Worm (Caenorhabditis elegans) whole organism, dauer: ENCODE measurements around the gene gtl-1.
"Not testable (repeated sequence)": the region's sequence is repeated elsewhere in the genome, so short reads cannot be mapped to it uniquely, and the experiment has no call there.

Experiments
- unc-62 ChIP-seq: sonication (generic microtip); optimal IDR thresholded peaks from 2 replicates; lab custom pipeline; 2017; ENCODE audit warnings: missing biosample characterization, missing genetic modification reagents, missing genetic modification characterization

The gtl-1 gene

DNA sequence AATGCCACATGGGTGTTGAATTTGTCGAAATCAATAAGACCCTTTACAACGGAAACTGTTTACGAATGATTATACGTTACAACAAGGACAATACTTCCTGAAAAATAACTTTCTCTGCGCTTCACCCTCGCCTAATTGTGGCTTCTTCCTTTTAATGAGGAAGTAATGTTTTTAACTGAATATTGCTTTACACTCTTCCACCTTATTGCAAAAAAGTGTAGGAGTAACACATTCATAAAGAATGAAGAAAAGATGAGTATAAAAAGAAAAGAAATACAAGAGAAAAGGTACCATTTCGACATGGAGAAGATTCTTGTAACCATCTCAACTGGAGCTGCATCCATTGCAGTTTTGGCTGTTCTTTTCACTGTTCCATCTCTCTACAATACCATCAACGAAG is 3.8 kb upstream of the gtl-1 start, which contains the start of gene col-126:
Gene col-126 (plus strand): TSS at position 301 of the 400 bp plus-strand sequence.
- TF ChIP-seq unc-62 (GFP tag; lab: Kevin White, UChicago): not testable (repeated sequence)

DNA sequence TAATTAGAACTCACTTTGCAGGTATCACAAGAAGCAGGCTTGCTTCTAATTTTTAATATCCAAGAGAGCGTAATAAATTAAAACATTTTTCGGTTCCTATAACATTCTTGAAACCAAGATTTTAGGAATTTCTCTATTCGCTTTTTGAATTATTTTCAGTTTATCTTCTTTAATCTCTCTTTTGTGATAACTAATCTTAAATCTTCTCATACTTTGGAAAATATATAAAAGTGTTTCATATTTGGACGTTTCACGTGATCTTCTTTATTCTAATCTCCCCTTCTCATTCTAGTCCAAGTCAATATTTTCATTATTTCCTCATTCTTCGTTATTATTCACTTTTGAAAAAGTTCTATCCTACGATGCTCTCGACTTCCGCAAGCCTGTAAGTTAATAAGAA is 2.2 kb upstream of the gtl-1 start, which contains the start of gene F54D1.1:
Gene F54D1.1 (plus strand): TSS at position 301 of the 400 bp plus-strand sequence.
- TF ChIP-seq unc-62 (GFP tag; lab: Kevin White, UChicago): no peak

DNA sequence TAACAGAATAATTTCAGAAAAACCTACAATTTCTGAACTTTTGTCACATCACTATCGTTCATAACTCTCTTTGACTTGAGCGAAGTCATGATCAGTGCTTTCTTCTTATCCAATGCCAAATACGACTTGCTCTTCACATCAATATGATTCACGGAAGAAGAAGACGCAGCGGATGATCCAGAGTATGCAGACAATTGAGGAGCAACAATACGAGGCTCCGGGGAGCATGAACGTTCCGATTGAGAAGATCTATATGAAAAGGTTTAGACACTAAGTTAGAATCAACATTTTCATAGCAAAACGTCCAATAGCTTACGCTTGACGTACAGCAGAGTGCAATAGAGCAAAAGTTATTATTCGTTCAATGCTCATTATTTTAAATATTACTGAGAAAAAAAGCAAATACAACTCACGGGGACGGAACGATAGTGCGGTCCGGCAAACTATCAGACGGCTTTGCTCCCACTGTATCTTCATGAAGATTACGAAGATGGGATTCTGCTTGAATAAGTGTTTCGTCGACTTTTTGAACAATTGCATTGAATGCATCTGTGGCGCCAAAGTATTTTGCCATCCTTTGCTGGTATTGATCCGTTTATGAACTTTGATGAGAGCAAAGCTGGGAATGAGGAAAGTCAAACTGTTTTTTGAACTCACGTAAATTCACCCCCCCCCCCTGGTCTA is 1.4 kb upstream of the gtl-1 start, which contains the start of gene C05C12.5:
Gene C05C12.5 (minus strand): TSS at position 642 of the 684 bp plus-strand sequence.
- no peak for TF ChIP-seq unc-62 (GFP tag; lab: Kevin White, UChicago)

DNA sequence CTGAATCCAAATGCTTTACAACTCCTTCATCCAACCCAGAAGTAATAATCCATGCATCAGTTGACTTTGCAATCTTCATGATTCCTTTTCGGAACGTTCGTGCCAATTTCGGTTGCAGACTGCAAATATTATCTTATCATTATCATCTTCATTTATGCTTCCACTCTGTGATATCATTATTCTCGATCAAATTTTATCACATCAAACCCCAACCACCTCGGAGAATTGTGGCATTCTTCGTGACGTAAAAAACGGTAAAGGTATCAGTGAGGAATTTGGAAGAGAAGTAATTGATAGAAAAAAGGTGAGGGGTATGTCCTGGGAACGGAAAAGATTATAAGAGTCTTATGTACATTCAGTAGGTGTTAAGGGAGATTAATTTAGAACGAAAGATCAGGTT is 1.9 kb downstream of the gtl-1 start:
- no peak for TF ChIP-seq unc-62 (GFP tag; lab: Kevin White, UChicago)

- TF ChIP-seq unc-62 (GFP tag; lab: Kevin White, UChicago): not testable (repeated sequence)
Observed at ce11 chrIV:11253689-11254088, 5.6 kb downstream of the gtl-1 start, which contains the start of gene C05C12.1. TSS of gene C05C12.1 (plus strand) at chrIV:11253989.

- TF ChIP-seq unc-62 (GFP tag; lab: Kevin White, UChicago): no peak
Observed at ce11 chrIV:11248031-11248631, 11.2 kb downstream of the gtl-1 start, which contains the start of gene C05C12.4. TSS of gene C05C12.4 (minus strand) at chrIV:11248081.

- no peak for TF ChIP-seq unc-62 (GFP tag; lab: Kevin White, UChicago)
Observed at ce11 chrIV:11247434-11247833, 11.9 kb downstream of the gtl-1 start.

ce11 chrIV:11241368-11241767 is 18.0 kb downstream of the gtl-1 start, which contains the start of gene C05C12.6:
TSS of gene C05C12.6 (minus strand) at chrIV:11241468.
- TF ChIP-seq unc-62 (GFP tag; lab: Kevin White, UChicago): no peak

- no peak for TF ChIP-seq unc-62 (GFP tag; lab: Kevin White, UChicago)
Observed at ce11 chrIV:11235755-11236154, 23.6 kb downstream of the gtl-1 start.

DNA sequence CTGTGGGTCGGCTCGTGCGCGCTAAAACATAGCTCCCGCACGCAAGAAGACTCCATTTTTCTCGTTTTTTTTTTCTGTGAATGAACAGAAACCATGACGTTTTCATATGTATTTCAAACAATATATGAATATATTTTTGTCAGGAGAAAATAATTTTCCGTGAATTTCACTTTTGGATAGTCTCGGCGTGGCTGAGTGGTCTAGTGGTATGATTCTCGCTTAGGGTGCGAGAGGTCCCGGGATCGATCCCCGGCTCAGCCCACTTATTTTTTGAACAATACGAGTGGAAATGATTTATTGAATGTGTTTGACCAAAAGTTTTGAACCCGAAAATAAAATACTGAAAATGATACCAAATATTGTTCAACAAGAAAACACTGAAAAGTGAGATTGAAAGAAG is 28.0 kb downstream of the gtl-1 start:
- no peak for TF ChIP-seq unc-62 (GFP tag; lab: Kevin White, UChicago)

ce11 chrIV:11230069-11230468 is 29.3 kb downstream of the gtl-1 start, which contains the start of gene best-7:
TSS of gene best-7 (minus strand) at chrIV:11230307.
- no peak for TF ChIP-seq unc-62 (GFP tag; lab: Kevin White, UChicago)

- no peak for TF ChIP-seq unc-62 (GFP tag; lab: Kevin White, UChicago)
Observed at ce11 chrIV:11229013-11229412, 30.3 kb downstream of the gtl-1 start.

ce11 chrIV:11226545-11226944 is 32.8 kb downstream of the gtl-1 start:
- TF ChIP-seq unc-62 (GFP tag; lab: Kevin White, UChicago): no peak

DNA sequence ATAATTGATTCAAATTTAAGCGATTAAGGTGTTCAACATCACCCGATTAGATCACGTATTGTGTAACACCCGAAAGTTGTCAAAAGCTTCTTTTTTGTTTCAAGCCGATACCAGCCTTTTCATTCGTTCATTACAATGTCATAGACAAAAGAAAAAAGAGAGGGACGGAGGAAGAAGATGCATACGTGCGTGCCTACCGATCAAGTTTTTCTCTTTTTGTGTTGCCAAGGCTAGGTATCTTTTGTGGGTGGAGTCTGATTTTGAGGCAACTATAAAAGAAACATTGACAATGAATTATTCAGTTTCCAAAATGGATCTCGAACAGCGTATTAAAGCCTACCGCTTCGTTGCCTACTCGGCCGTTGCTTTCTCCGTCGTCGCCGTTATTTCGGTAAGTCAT is 34.1 kb downstream of the gtl-1 start, which contains the start of gene col-125:
Gene col-125 (plus strand): TSS at position 301 of the 400 bp plus-strand sequence.
- TF ChIP-seq unc-62 (GFP tag; lab: Kevin White, UChicago): no peak

DNA sequence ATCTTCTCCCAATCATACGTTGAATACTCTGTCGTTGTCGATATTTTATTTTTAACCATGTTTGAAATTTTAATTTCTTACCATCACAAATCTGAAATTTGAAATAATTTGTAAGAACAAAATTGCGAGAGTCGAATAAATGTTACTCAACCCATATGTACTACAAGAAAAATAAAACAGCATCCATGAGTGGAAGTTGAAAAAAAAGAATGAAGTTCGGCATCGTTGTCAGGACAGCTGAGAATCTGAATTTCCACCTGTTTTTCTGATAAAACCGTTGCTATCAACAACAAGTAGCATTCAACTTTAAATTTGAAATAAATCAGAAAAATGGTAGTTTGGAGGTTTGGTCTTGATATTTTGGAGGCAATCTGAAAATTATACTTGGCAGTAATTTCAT is 35.5 kb downstream of the gtl-1 start, which contains the start of gene C29F4.3:
Gene C29F4.3 (minus strand): TSS at position 101 of the 400 bp plus-strand sequence.
- TF ChIP-seq unc-62 (GFP tag; lab: Kevin White, UChicago): no peak

DNA sequence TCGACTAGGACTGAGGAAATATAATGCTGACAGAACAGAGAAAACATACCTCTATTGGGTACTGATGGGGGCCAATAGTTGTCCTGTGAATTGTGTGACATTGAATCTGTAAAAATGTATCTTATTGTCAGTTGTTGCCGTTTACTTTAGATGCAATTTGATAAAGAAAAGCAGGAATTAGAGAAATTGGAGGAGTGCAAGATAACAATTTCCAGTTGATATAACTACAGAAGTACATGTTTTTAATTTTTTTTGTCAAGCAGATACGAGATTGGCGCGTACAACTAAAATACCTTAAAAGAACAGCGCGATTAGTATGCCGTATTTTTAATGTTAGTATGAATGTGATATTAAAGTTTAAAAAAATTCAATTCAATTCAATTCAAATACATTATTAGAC is 41.3 kb downstream of the gtl-1 start, which contains the start of gene zip-6:
Gene zip-6 (minus strand): TSS at position 101 of the 400 bp plus-strand sequence.
- TF ChIP-seq unc-62 (GFP tag; lab: Kevin White, UChicago): no peak
